Fruit fly (Drosophila melanogaster) whole organism, embryonic: ENCODE results near the gene Tmtc4.

Experiments used
- Aef1 ChIP-seq: fragments of 200-800 bp; sonication (Bioruptor generic); IDR thresholded peaks from 3 replicates; pipeline ENCODE4 v1.3.6; 2022; ENCODE audit warnings: missing biosample characterization, missing genetic modification characterization
- BEAF-32 ChIP-seq: fragments of 200-800 bp; sonication (Bioruptor generic); optimal IDR thresholded peaks from 3 replicates; lab custom pipeline; 2017; ENCODE audit warnings: missing biosample characterization, missing genetic modification characterization, mild to moderate bottlenecking, moderate library complexity, missing genetic modification reagents
- C15 ChIP-seq: fragments of 200-800 bp; sonication (Bioruptor generic); IDR thresholded peaks from 3 replicates; pipeline ENCODE4 v1.3.6; 2022; ENCODE audit warnings: missing biosample characterization, missing genetic modification characterization
- CG12744 ChIP-seq: fragments of 200-800 bp; sonication (Bioruptor generic); optimal IDR thresholded peaks from 2 replicates; lab custom pipeline; 2016; ENCODE audit warnings: missing biosample characterization, missing genetic modification characterization
- CG13624 ChIP-seq: fragments of 200-800 bp; sonication (Bioruptor generic); optimal IDR thresholded peaks from 2 replicates; lab custom pipeline; 2016; ENCODE audit warnings: missing biosample characterization, missing genetic modification characterization
- CG14050 ChIP-seq: fragments of 200-800 bp; sonication (Bioruptor generic); IDR thresholded peaks from 3 replicates; pipeline ENCODE4 v1.3.6; 2022; ENCODE audit warnings: missing biosample characterization, missing genetic modification characterization
- CG16779 ChIP-seq: fragments of 200-800 bp; sonication (Bioruptor generic); IDR thresholded peaks from 2 replicates; pipeline ENCODE4 v1.3.6; 2022; ENCODE audit warnings: missing biosample characterization, missing genetic modification characterization
- CG17328 ChIP-seq: fragments of 200-800 bp; sonication (Bioruptor generic); IDR thresholded peaks from 2 replicates; pipeline ENCODE4 v1.3.6; 2022; ENCODE audit warnings: missing biosample characterization, missing genetic modification characterization
- CG1832 ChIP-seq: fragments of 200-800 bp; sonication (Bioruptor generic); optimal IDR thresholded peaks from 2 replicates; lab custom pipeline; 2017; ENCODE audit warnings: missing biosample characterization, mild to moderate bottlenecking, missing genetic modification characterization, inconsistent platforms
- CG18619 ChIP-seq: fragments of 200-800 bp; sonication (Bioruptor generic); optimal IDR thresholded peaks from 3 replicates; lab custom pipeline; 2017; ENCODE audit warnings: missing biosample characterization, mild to moderate bottlenecking, missing genetic modification characterization
- CG2116 ChIP-seq: fragments of 200-800 bp; sonication (Bioruptor generic); optimal IDR thresholded peaks from 3 replicates; lab custom pipeline; 2018; ENCODE audit warnings: missing biosample characterization, mild to moderate bottlenecking, missing genetic modification characterization
- CG31224 ChIP-seq: fragments of 200-800 bp; sonication (Bioruptor generic); IDR thresholded peaks from 2 replicates; pipeline ENCODE4 v1.3.6; 2022; ENCODE audit warnings: missing biosample characterization, missing genetic modification characterization
- CG31441 ChIP-seq: fragments of 200-800 bp; sonication (Bioruptor generic); IDR thresholded peaks from 2 replicates; pipeline ENCODE4 v1.3.6; 2022; ENCODE audit warnings: missing biosample characterization, missing genetic modification characterization
- CG33557 ChIP-seq: fragments of 200-800 bp; sonication (Bioruptor generic); optimal IDR thresholded peaks from 2 replicates; lab custom pipeline; 2019; ENCODE audit warnings: missing biosample characterization, mild to moderate bottlenecking, missing genetic modification characterization, moderate library complexity
- CG4328 ChIP-seq: fragments of 200-800 bp; sonication (Bioruptor generic); optimal IDR thresholded peaks from 3 replicates; lab custom pipeline; 2017; ENCODE audit warnings: missing biosample characterization, missing genetic modification reagents, missing genetic modification characterization
- CG6175 ChIP-seq: fragments of 200-800 bp; sonication (Bioruptor generic); IDR thresholded peaks from 3 replicates; pipeline ENCODE4 v1.3.6; 2022; ENCODE audit warnings: missing biosample characterization, missing genetic modification characterization
- CG6654 ChIP-seq: fragments of 200-800 bp; sonication (Bioruptor generic); optimal IDR thresholded peaks from 2 replicates; lab custom pipeline; 2017; ENCODE audit warnings: missing biosample characterization, mild to moderate bottlenecking, missing genetic modification characterization
- CG8089 ChIP-seq: fragments of 200-800 bp; sonication (Bioruptor generic); optimal IDR thresholded peaks from 3 replicates; lab custom pipeline; 2016; ENCODE audit warnings: missing biosample characterization, missing genetic modification characterization
- Dek ChIP-seq: fragments of 200-800 bp; sonication (Bioruptor generic); optimal IDR thresholded peaks from 3 replicates; lab custom pipeline; 2019; ENCODE audit warnings: missing biosample characterization, mild to moderate bottlenecking, missing genetic modification characterization, moderate library complexity
- E2f2 ChIP-seq: fragments of 200-800 bp; sonication (Bioruptor generic); IDR thresholded peaks from 2 replicates; pipeline ENCODE4 v1.3.6; 2022; ENCODE audit warnings: missing biosample characterization, missing genetic modification characterization
- Hmx ChIP-seq: fragments of 200-800 bp; sonication (Bioruptor generic); optimal IDR thresholded peaks from 2 replicates; lab custom pipeline; 2016; ENCODE audit warnings: missing biosample characterization, missing genetic modification characterization
- Kr ChIP-seq: fragments of 200-800 bp; sonication (Bioruptor generic); optimal IDR thresholded peaks from 2 replicates; lab custom pipeline; 2017; ENCODE audit warnings: missing biosample characterization, mild to moderate bottlenecking, missing genetic modification characterization
- NFAT ChIP-seq: fragments of 200-800 bp; sonication (Bioruptor generic); IDR thresholded peaks from 2 replicates; pipeline ENCODE4 v1.3.6; 2022; ENCODE audit warnings: missing biosample characterization, missing genetic modification characterization
- Oaz ChIP-seq: fragments of 200-800 bp; sonication (Bioruptor generic); IDR thresholded peaks from 2 replicates; pipeline ENCODE4 v1.3.6; 2022; ENCODE audit warnings: missing biosample characterization, missing genetic modification characterization
- Rfx ChIP-seq: fragments of 200-800 bp; sonication (Bioruptor generic); IDR thresholded peaks from 2 replicates; pipeline ENCODE4 v1.3.6; 2022; ENCODE audit warnings: missing biosample characterization, missing genetic modification characterization
- Usf ChIP-seq: fragments of 200-800 bp; sonication (Bioruptor generic); optimal IDR thresholded peaks from 2 replicates; lab custom pipeline; 2017; ENCODE audit warnings: missing genotype, missing biosample characterization, missing genetic modification characterization
- Vsx1 ChIP-seq: fragments of 200-800 bp; sonication (Bioruptor generic); optimal IDR thresholded peaks from 2 replicates; lab custom pipeline; 2017; ENCODE audit warnings: missing biosample characterization, mild to moderate bottlenecking, missing genetic modification characterization, missing genetic modification reagents
- al ChIP-seq: fragments of 200-800 bp; sonication (Bioruptor generic); IDR thresholded peaks from 2 replicates; pipeline ENCODE4 v1.3.6; 2022; ENCODE audit warnings: missing biosample characterization, missing genetic modification characterization
- ap ChIP-seq: fragments of 200-800 bp; sonication (Bioruptor generic); IDR thresholded peaks from 2 replicates; pipeline ENCODE4 v1.3.6; 2022; ENCODE audit warnings: missing biosample characterization, missing genetic modification characterization
- ara ChIP-seq: fragments of 200-800 bp; sonication (Bioruptor generic); IDR thresholded peaks from 2 replicates; pipeline ENCODE4 v1.3.6; 2022; ENCODE audit warnings: missing biosample characterization, missing genetic modification characterization
- ash1 ChIP-seq: fragments of 200-800 bp; sonication (Bioruptor generic); optimal IDR thresholded peaks from 2 replicates; lab custom pipeline; 2018; ENCODE audit warnings: missing biosample characterization, mild to moderate bottlenecking, missing genetic modification characterization
- crc ChIP-seq: fragments of 200-800 bp; sonication (Bioruptor generic); optimal IDR thresholded peaks from 2 replicates; lab custom pipeline; 2016; ENCODE audit warnings: missing biosample characterization, missing genetic modification characterization
- dati ChIP-seq: fragments of 200-800 bp; sonication (Bioruptor generic); IDR thresholded peaks from 2 replicates; pipeline ENCODE4 v1.3.6; 2022; ENCODE audit warnings: missing biosample characterization, missing genetic modification characterization
- dmrt99B ChIP-seq: fragments of 200-800 bp; sonication (Bioruptor generic); optimal IDR thresholded peaks from 2 replicates; lab custom pipeline; 2018; ENCODE audit warnings: missing biosample characterization, mild to moderate bottlenecking, missing genetic modification characterization, moderate library complexity
- ems ChIP-seq: fragments of 200-800 bp; sonication (Bioruptor generic); optimal IDR thresholded peaks from 3 replicates; lab custom pipeline; 2016; ENCODE audit warnings: missing biosample characterization, missing genetic modification characterization
- esg ChIP-seq: fragments of 200-800 bp; sonication (Bioruptor generic); conservative IDR thresholded peaks from 2 replicates; pipeline ENCODE4 v1.3.6; 2022; ENCODE audit warnings: missing biosample characterization, missing genetic modification characterization
- fd102C ChIP-seq: fragments of 200-800 bp; sonication (Bioruptor generic); optimal IDR thresholded peaks from 2 replicates; lab custom pipeline; 2018; ENCODE audit warnings: missing biosample characterization, mild to moderate bottlenecking, missing genetic modification characterization, moderate library complexity
- h ChIP-seq: fragments of >200 bp; optimal IDR thresholded peaks from 2 replicates; lab custom pipeline; 2017
- ham ChIP-seq: fragments of 200-800 bp; sonication (Bioruptor generic); IDR thresholded peaks from 2 replicates; pipeline ENCODE4 v1.3.6; 2022; ENCODE audit warnings: missing biosample characterization, missing genetic modification characterization
- hbn ChIP-seq: fragments of 200-800 bp; sonication (Bioruptor generic); IDR thresholded peaks from 2 replicates; pipeline ENCODE4 v1.3.6; 2022; ENCODE audit warnings: missing biosample characterization, missing genetic modification characterization; ENCODE audit not compliant: partially characterized antibody
- hth ChIP-seq: fragments of >200 bp; optimal IDR thresholded peaks from 2 replicates; lab custom pipeline; 2017; ENCODE audit warnings: inconsistent platforms
- kni ChIP-seq: fragments of 200-800 bp; sonication (Bioruptor generic); optimal IDR thresholded peaks from 3 replicates; lab custom pipeline; 2017; ENCODE audit warnings: mild to moderate bottlenecking, missing biosample characterization, missing genetic modification reagents, missing genetic modification characterization
- knrl ChIP-seq: fragments of 200-800 bp; sonication (Bioruptor generic); IDR thresholded peaks from 3 replicates; pipeline ENCODE4 v1.3.6; 2022; ENCODE audit warnings: missing biosample characterization, missing genetic modification characterization; ENCODE audit not compliant: partially characterized antibody
- lab ChIP-seq: fragments of 200-800 bp; sonication (Bioruptor generic); optimal IDR thresholded peaks from 3 replicates; lab custom pipeline; 2017; ENCODE audit warnings: missing biosample characterization, missing genetic modification characterization, mild to moderate bottlenecking, moderate library complexity, missing genetic modification reagents
- mirr ChIP-seq: fragments of 200-800 bp; sonication (Bioruptor generic); optimal IDR thresholded peaks from 3 replicates; lab custom pipeline; 2018; ENCODE audit warnings: missing biosample characterization, mild to moderate bottlenecking, missing genetic modification characterization
- nerfin-1 ChIP-seq: fragments of 200-800 bp; sonication (Bioruptor generic); optimal IDR thresholded peaks from 3 replicates; lab custom pipeline; 2019; ENCODE audit warnings: missing biosample characterization, mild to moderate bottlenecking, missing genetic modification characterization, moderate library complexity
- nerfin-2 ChIP-seq: fragments of 200-800 bp; sonication (Bioruptor generic); IDR thresholded peaks from 2 replicates; pipeline ENCODE4 v1.3.6; 2022; ENCODE audit warnings: missing biosample characterization, missing genetic modification characterization; ENCODE audit not compliant: partially characterized antibody
- p53 ChIP-seq: fragments of 200-800 bp; sonication (Bioruptor generic); optimal IDR thresholded peaks from 2 replicates; lab custom pipeline; 2016; ENCODE audit warnings: missing biosample characterization, missing genetic modification characterization
- sens-2 ChIP-seq: fragments of 200-800 bp; sonication (Bioruptor generic); IDR thresholded peaks from 2 replicates; pipeline ENCODE4 v1.3.6; 2022; ENCODE audit warnings: missing biosample characterization, missing genetic modification characterization
- seq ChIP-seq: fragments of 200-800 bp; sonication (Bioruptor generic); IDR thresholded peaks from 2 replicates; pipeline ENCODE4 v1.3.6; 2022; ENCODE audit warnings: missing biosample characterization, missing genetic modification characterization
- slbo ChIP-seq: fragments of 200-800 bp; sonication (Bioruptor generic); IDR thresholded peaks from 2 replicates; pipeline ENCODE4 v1.3.6; 2022; ENCODE audit warnings: missing biosample characterization, missing genetic modification characterization
- sqz ChIP-seq: fragments of 200-800 bp; sonication (Bioruptor generic); optimal IDR thresholded peaks from 3 replicates; lab custom pipeline; 2018; ENCODE audit warnings: missing biosample characterization, mild to moderate bottlenecking, missing genetic modification characterization
- vvl ChIP-seq: fragments of 200-800 bp; sonication (Bioruptor generic); IDR thresholded peaks from 2 replicates; pipeline ENCODE4 v1.3.6; 2022; ENCODE audit warnings: missing biosample characterization, missing genetic modification characterization

Tmtc4 gene

dm6 chr3R:15350993-15351426 lies at the start of gene Tmtc4, which contains the start of gene Trs33 (continued):
- no peak for TF ChIP-seq C15
- no peak for TF ChIP-seq NFAT (GFP tag; lab: Robert Waterston, UW)
- peak; percentile 29 for TF ChIP-seq CG4328
- TF ChIP-seq sens-2 (GFP tag; lab: Robert Waterston, UW) = no peak
- no peak for TF ChIP-seq CG18619 (GFP tag; lab: Kevin White, UChicago)
- TF ChIP-seq CG16779 = no peak
- TF ChIP-seq nerfin-2 (GFP tag; lab: Robert Waterston, UW) = no peak
- TF ChIP-seq fd102C (GFP tag; lab: Kevin White, UChicago) = no peak
- no peak for TF ChIP-seq Hmx (GFP tag; lab: Kevin White, UChicago)
- no peak for TF ChIP-seq CG14050
- TF ChIP-seq Kr = no peak
- TF ChIP-seq lab (GFP tag; lab: Kevin White, UChicago) = no peak
- TF ChIP-seq Dek (tag; lab: Kevin White, UChicago) = no peak
- TF ChIP-seq sqz (GFP tag; lab: Kevin White, UChicago) = no peak
- TF ChIP-seq crc = no peak
- TF ChIP-seq h (lab: Kevin White, UChicago) = no peak
- no peak for TF ChIP-seq Usf (GFP tag; lab: Kevin White, UChicago)
- no peak for TF ChIP-seq CG13624 (GFP tag; lab: Kevin White, UChicago)
- TF ChIP-seq CG12744 (GFP tag; lab: Kevin White, UChicago) = no peak
- no peak for TF ChIP-seq dati (GFP tag; lab: Robert Waterston, UW)
- TF ChIP-seq CG8089 (GFP tag; lab: Kevin White, UChicago) = no peak
- TF ChIP-seq ap = no peak
- no peak for TF ChIP-seq al (GFP tag; lab: Robert Waterston, UW)
- TF ChIP-seq ham (GFP tag; lab: Robert Waterston, UW) = no peak
- no peak; the same call in 1 of the 2 replicates for TF ChIP-seq slbo (GFP tag; lab: Robert Waterston, UW)
- no peak for TF ChIP-seq CG31224
- TF ChIP-seq BEAF-32 = peak; percentile 25
- no peak for TF ChIP-seq dmrt99B (tag; lab: Kevin White, UChicago)
- no peak for TF ChIP-seq CG6175 (GFP tag; lab: Robert Waterston, UW)
- TF ChIP-seq seq (GFP tag; lab: Robert Waterston, UW) = no peak
- no peak for TF ChIP-seq CG17328 (GFP tag; lab: Robert Waterston, UW)
- no peak for TF ChIP-seq Vsx1 (GFP tag; lab: Kevin White, UChicago)
- no peak for TF ChIP-seq mirr (GFP tag; lab: Kevin White, UChicago)
- peak; percentile 43; the same call in 2 of the 3 replicates for TF ChIP-seq Aef1 (GFP tag; lab: Robert Waterston, UW)
- TF ChIP-seq Oaz = no peak
- no peak for TF ChIP-seq ara (GFP tag; lab: Robert Waterston, UW)
- TF ChIP-seq hth (lab: Kevin White, UChicago) = no peak
- no peak for TF ChIP-seq ash1 (GFP tag; lab: Kevin White, UChicago)
- no peak; the same call in 1 of the 2 replicates for TF ChIP-seq hbn (GFP tag; lab: Robert Waterston, UW)
- TF ChIP-seq p53 = no peak
- TF ChIP-seq knrl (GFP tag; lab: Robert Waterston, UW) = no peak
- no peak for TF ChIP-seq esg
- no peak for TF ChIP-seq CG6654 (GFP tag; lab: Kevin White, UChicago)
- TF ChIP-seq CG2116 (GFP tag; lab: Kevin White, UChicago) = peak; percentile 59
- TF ChIP-seq nerfin-1 = peak; percentile 46
- TF ChIP-seq vvl (GFP tag; lab: Robert Waterston, UW) = peak; percentile 71
- TF ChIP-seq CG1832 (GFP tag; lab: Kevin White, UChicago) = no peak
- peak; percentile 34 for TF ChIP-seq CG33557
- no peak for TF ChIP-seq ems
- peak; percentile 49; the same call in 1 of the 2 replicates for TF ChIP-seq CG31441 (GFP tag; lab: Robert Waterston, UW)
- TF ChIP-seq E2f2 (GFP tag; lab: Robert Waterston, UW) = no peak
- peak; percentile 99 for TF ChIP-seq kni (GFP tag; lab: Kevin White, UChicago)
- no peak; the same call in 1 of the 2 replicates for TF ChIP-seq Rfx (GFP tag; lab: Robert Waterston, UW)
